Worm (Caenorhabditis elegans): ENCODE measurements around the gene srbc-63.

Gene srbc-63

ce11 chrV:15444615-15445014 lies 32.1 kb upstream of the srbc-63 start, which contains the start of gene T26H5.9:
TSS of gene T26H5.9 (plus strand) at chrV:15444916.
- TF ChIP-seq lir-3 (tag; optimal IDR thresholded peaks at IDR 0.05), result no peak
- no peak for TF ChIP-seq nhr-25 (tag; optimal IDR thresholded peaks at IDR 0.05; ENCODE audit: borderline replicate concordance, insufficient read depth)
- peak; percentile 12 for TF ChIP-seq pqm-1 (tag; optimal IDR thresholded peaks at IDR 0.05)
- TF ChIP-seq unc-62 (GFP tag; optimal IDR thresholded peaks at IDR 0.05 in 1 of 2), result peak in 1 of 2 experiments; percentile 92
- no peak for TF ChIP-seq unc-62 (tag; optimal IDR thresholded peaks at IDR 0.05)
- peak; percentile 45 for TF ChIP-seq nhr-28 (tag; optimal IDR thresholded peaks at IDR 0.05)
- TF ChIP-seq daf-16 (GFP tag; optimal IDR thresholded peaks at IDR 0.05), result no peak
- peak; percentile 39 for TF ChIP-seq daf-16 (tag; optimal IDR thresholded peaks at IDR 0.05)

- TF ChIP-seq D1046.2 (GFP tag; IDR thresholded peaks at IDR 0.05), result no peak
Measured at ce11 chrV:15444188-15444587, 31.7 kb upstream of the srbc-63 start, which contains the start of gene T26H5.11. TSS of gene T26H5.11 (minus strand) at chrV:15444288.

DNA sequence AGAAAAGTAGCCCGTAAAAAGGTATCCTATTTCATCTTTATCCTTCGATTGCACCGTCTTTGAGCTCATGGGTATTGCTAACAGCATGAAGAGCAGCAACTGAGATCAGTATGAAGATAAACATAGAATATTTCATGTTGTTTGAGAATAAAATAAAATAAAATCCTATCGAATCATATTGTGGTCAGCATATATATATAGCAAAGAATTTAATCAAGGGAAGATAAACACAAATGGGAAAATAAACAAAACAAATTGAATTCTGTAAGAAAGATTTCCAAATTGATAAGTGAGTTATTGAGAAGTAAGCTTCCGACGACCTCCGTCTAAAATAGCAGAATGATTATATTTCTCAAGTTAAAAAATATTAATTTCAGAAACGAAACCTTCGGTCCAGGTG lies 31.2 kb upstream of the srbc-63 start, which contains the start of gene T26H5.10:
Gene T26H5.10, minus strand, starts transcription at position 101 of the 400 bp plus-strand sequence.
- TF ChIP-seq zip-11 (GFP tag; IDR thresholded peaks at IDR 0.05) (no peak), lir-3 (tag; optimal IDR thresholded peaks at IDR 0.05) (no peak), lin-15B (tag; optimal IDR thresholded peaks at IDR 0.05) (no peak), F26F4.8 (GFP tag; conservative IDR thresholded peaks at IDR 0.05) (no peak)

DNA sequence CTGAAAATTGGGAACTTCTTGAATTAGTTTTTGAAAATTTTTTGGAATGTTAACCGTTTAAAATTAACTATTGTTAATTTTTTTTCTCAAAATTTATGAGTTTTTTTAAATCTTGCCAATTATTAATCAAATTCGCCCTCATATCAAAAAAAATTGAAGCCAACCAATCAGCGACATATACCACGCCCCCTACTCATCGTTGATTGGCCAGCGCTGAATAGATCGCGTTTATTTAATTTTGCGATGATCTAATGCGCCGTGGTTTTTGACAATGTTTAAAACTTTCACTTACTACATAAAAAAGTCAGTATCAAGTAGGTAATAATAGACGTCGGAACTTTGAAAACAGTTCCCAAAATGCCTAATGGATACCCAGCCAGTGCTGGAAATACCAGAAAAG lies 29.9 kb upstream of the srbc-63 start:
- TF ChIP-seq lim-7 (GFP tag; IDR thresholded peaks at IDR 0.05) (no peak), duxl-1 (tag; optimal IDR thresholded peaks at IDR 0.05; ENCODE audit: poor library complexity) (no peak), ctbp-1 (GFP tag; IDR thresholded peaks at IDR 0.05) (no peak), ceh-44 (GFP tag; IDR thresholded peaks at IDR 0.05) (no peak), nhr-6 (tag; optimal IDR thresholded peaks at IDR 0.05) (no peak), pqm-1 (tag; optimal IDR thresholded peaks at IDR 0.05) (no peak), lsy-2 (tag; optimal IDR thresholded peaks at IDR 0.05) (no peak)

DNA sequence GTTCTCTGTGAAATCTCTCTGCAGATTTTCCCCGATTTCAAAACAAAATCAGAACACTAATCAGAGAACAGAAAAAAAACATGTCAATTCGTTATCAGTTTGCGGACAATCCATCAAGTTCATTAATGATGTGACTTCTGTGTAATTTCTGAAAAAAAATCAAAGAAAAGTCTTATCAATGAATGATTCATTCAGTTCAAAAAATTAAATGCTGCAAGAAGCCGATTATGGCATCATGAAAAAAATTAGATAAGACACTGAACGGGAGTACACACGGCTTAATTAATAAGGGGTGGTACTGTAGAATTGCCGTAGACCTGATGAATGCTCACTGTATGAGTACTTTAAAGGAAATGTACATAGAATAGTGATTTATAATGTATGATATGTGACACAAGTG lies 23.6 kb upstream of the srbc-63 start:
- TF ChIP-seq daf-16 (GFP tag; optimal IDR thresholded peaks at IDR 0.05) (no peak), daf-16 (tag; optimal IDR thresholded peaks at IDR 0.05) (peak; percentile 71), attf-4 (tag; optimal IDR thresholded peaks at IDR 0.05) (no peak), ceh-82 (tag; optimal IDR thresholded peaks at IDR 0.05) (no peak), lin-29 (GFP tag; IDR thresholded peaks at IDR 0.05) (no peak), nhr-28 (tag; optimal IDR thresholded peaks at IDR 0.05) (peak; percentile 72), nhr-48 (tag; optimal IDR thresholded peaks at IDR 0.05) (peak; percentile 25), dmd-6 (GFP tag; IDR thresholded peaks at IDR 0.05) (peak; percentile 95; the same call in 1 of the 2 replicates), nhr-77 (tag; optimal IDR thresholded peaks at IDR 0.05) (peak; percentile 10), nhr-41 (GFP tag; IDR thresholded peaks at IDR 0.05) (no peak), snpc-1.2 (GFP tag; IDR thresholded peaks at IDR 0.05) (no peak), pqm-1 (tag; optimal IDR thresholded peaks at IDR 0.05) (peak; percentile 88), F10B5.3 (tag; optimal IDR thresholded peaks at IDR 0.05) (no peak), dmd-8 (GFP tag; IDR thresholded peaks at IDR 0.05) (no peak), aly-2 (tag; optimal IDR thresholded peaks at IDR 0.05) (no peak), tra-1 (GFP tag; IDR thresholded peaks at IDR 0.05) (no peak), fkh-10 (GFP tag; optimal IDR thresholded peaks at IDR 0.05) (no peak), zfp-3 (GFP tag; conservative IDR thresholded peaks at IDR 0.05) (no peak), pha-4 (GFP tag; IDR thresholded peaks at IDR 0.05) (no peak), pha-4 (tag; optimal IDR thresholded peaks at IDR 0.05) (no peak), dve-1 (tag; optimal IDR thresholded peaks at IDR 0.05; ENCODE audit: insufficient read depth) (peak; percentile 51), unc-130 (GFP tag; optimal IDR thresholded peaks at IDR 0.05) (no peak), nhr-6 (tag; optimal IDR thresholded peaks at IDR 0.05) (peak; percentile 66), madf-5 (GFP tag; IDR thresholded peaks at IDR 0.05) (no peak), fos-1 (tag; optimal IDR thresholded peaks at IDR 0.05) (no peak), lsy-2 (tag; optimal IDR thresholded peaks at IDR 0.05) (no peak)
